Fruit fly (Drosophila melanogaster) whole organism, pupa: Measurements from ENCODE around the gene CG32270.

Experiments used
- CG10348 ChIP-seq: fragments of 200-800 bp; sonication (Bioruptor generic); IDR thresholded peaks from 2 replicates; pipeline ENCODE4 v1.3.6; 2022; ENCODE audit warnings: missing biosample characterization, missing genetic modification characterization
- CG12605 ChIP-seq: fragments of 200-800 bp; sonication (Bioruptor generic); IDR thresholded peaks from 2 replicates; pipeline ENCODE4 v1.3.6; 2022; ENCODE audit warnings: missing biosample characterization, missing genetic modification characterization
- CG13204 ChIP-seq: fragments of 200-800 bp; sonication (Bioruptor generic); optimal IDR thresholded peaks from 2 replicates; lab custom pipeline; 2018; ENCODE audit warnings: missing biosample characterization, mild to moderate bottlenecking, missing genetic modification characterization, moderate library complexity
- CG14655 ChIP-seq: fragments of 200-800 bp; sonication (Bioruptor generic); optimal IDR thresholded peaks from 3 replicates; lab custom pipeline; 2017; ENCODE audit warnings: mild to moderate bottlenecking, missing biosample characterization, missing genetic modification reagents, missing genetic modification characterization
- CG15710 ChIP-seq: fragments of 200-800 bp; sonication (Bioruptor generic); optimal IDR thresholded peaks from 2 replicates; lab custom pipeline; 2018; ENCODE audit warnings: missing biosample characterization, mild to moderate bottlenecking, missing genetic modification characterization, moderate library complexity
- CG17806 ChIP-seq: fragments of 200-800 bp; sonication (Bioruptor generic); optimal IDR thresholded peaks from 2 replicates; lab custom pipeline; 2018; ENCODE audit warnings: missing biosample characterization, mild to moderate bottlenecking, missing genetic modification characterization, moderate library complexity
- CG32121 ChIP-seq: fragments of 200-800 bp; sonication (Bioruptor generic); IDR thresholded peaks from 2 replicates; pipeline ENCODE4 v1.3.6; 2022; ENCODE audit warnings: missing biosample characterization, missing genetic modification characterization
- CG34367 ChIP-seq: fragments of 200-800 bp; sonication (Bioruptor generic); optimal IDR thresholded peaks from 2 replicates; lab custom pipeline; 2018; ENCODE audit warnings: missing biosample characterization, mild to moderate bottlenecking, missing genetic modification characterization
- CG4496 ChIP-seq: fragments of 200-800 bp; sonication (Bioruptor generic); IDR thresholded peaks from 3 replicates; pipeline ENCODE4 v1.3.6; 2022; ENCODE audit warnings: missing biosample characterization, missing genetic modification characterization
- CG8159 ChIP-seq: fragments of 200-800 bp; sonication (Bioruptor generic); optimal IDR thresholded peaks from 3 replicates; lab custom pipeline; 2018; ENCODE audit warnings: missing biosample characterization, mild to moderate bottlenecking, missing genetic modification characterization, moderate library complexity
- CG8301 ChIP-seq: fragments of 200-800 bp; sonication (Bioruptor generic); optimal IDR thresholded peaks from 2 replicates; lab custom pipeline; 2018; ENCODE audit warnings: missing biosample characterization, mild to moderate bottlenecking, missing genetic modification characterization
- CG9948 ChIP-seq: fragments of 200-800 bp; sonication (Bioruptor generic); optimal IDR thresholded peaks from 2 replicates; lab custom pipeline; 2018; ENCODE audit warnings: missing biosample characterization, mild to moderate bottlenecking, missing genetic modification characterization, moderate library complexity
- D1 ChIP-seq: fragments of 200-800 bp; sonication (Bioruptor generic); optimal IDR thresholded peaks from 2 replicates; lab custom pipeline; 2018; ENCODE audit warnings: missing biosample characterization, mild to moderate bottlenecking, missing genetic modification characterization, moderate library complexity
- EcR ChIP-seq: fragments of 200-800 bp; sonication (Bioruptor generic); optimal IDR thresholded peaks from 3 replicates; lab custom pipeline; 2019; ENCODE audit warnings: missing biosample characterization, missing genetic modification characterization, mild to moderate bottlenecking, moderate library complexity, missing genetic modification reagents
- Ets98B ChIP-seq: fragments of 200-800 bp; sonication (Bioruptor generic); IDR thresholded peaks from 2 replicates; pipeline ENCODE4 v1.3.6; 2022; ENCODE audit warnings: missing biosample characterization, missing genetic modification characterization
- Pif1A ChIP-seq: fragments of 200-800 bp; sonication (Bioruptor generic); optimal IDR thresholded peaks from 3 replicates; lab custom pipeline; 2016; ENCODE audit warnings: missing biosample characterization, missing genetic modification characterization
- Pif1B ChIP-seq: fragments of 200-800 bp; sonication (Bioruptor generic); optimal IDR thresholded peaks from 3 replicates; lab custom pipeline; 2016; ENCODE audit warnings: missing biosample characterization, missing genetic modification characterization
- Snoo ChIP-seq: fragments of 200-800 bp; sonication (Bioruptor generic); optimal IDR thresholded peaks from 3 replicates; lab custom pipeline; 2017; ENCODE audit warnings: missing biosample characterization, mild to moderate bottlenecking, missing genetic modification characterization, inconsistent platforms
- fd96Ca ChIP-seq: fragments of 200-800 bp; sonication (Bioruptor generic); IDR thresholded peaks from 3 replicates; pipeline ENCODE4 v1.3.6; 2022; ENCODE audit warnings: missing biosample characterization, missing genetic modification characterization
- gl ChIP-seq: fragments of 200-800 bp; sonication (Bioruptor generic); optimal IDR thresholded peaks from 2 replicates; lab custom pipeline; 2018; ENCODE audit warnings: missing biosample characterization, mild to moderate bottlenecking, missing genetic modification characterization
- rn ChIP-seq: fragments of 200-800 bp; sonication (Bioruptor generic); IDR thresholded peaks from 2 replicates; pipeline ENCODE4 v1.3.6; 2022; ENCODE audit warnings: missing biosample characterization, missing genetic modification characterization

The CG32270 gene

dm6 chr3L:3247130-3248065 lies 38.6 kb upstream of the CG32270 start, which contains the start of gene CG43389:
Gene CG43389 (plus strand): TSS chr3L:3248015.
- TF ChIP-seq CG14655 (GFP tag; lab: Kevin White, UChicago): peak; percentile 76
- peak; percentile 74; the same call in 1 of the 2 replicates for TF ChIP-seq CG32121 (GFP tag; lab: Robert Waterston, UW)
- peak; percentile 92 for TF ChIP-seq CG8159 (tag; lab: Kevin White, UChicago)
- TF ChIP-seq rn (GFP tag; lab: Robert Waterston, UW): peak; percentile 53
- TF ChIP-seq CG8301 (tag; lab: Kevin White, UChicago): peak; percentile 56
- peak; percentile 64 for TF ChIP-seq CG10348 (GFP tag; lab: Robert Waterston, UW)
- peak; percentile 43 for TF ChIP-seq D1 (tag; lab: Kevin White, UChicago)
- TF ChIP-seq Pif1A (GFP tag; lab: Kevin White, UChicago): peak; percentile 82
- TF ChIP-seq Ets98B (GFP tag; lab: Robert Waterston, UW): peak; percentile 81
- peak; percentile 88 for TF ChIP-seq CG17806 (tag; lab: Kevin White, UChicago)
- peak; percentile 83; the same call in 2 of the 3 replicates for TF ChIP-seq fd96Ca (GFP tag; lab: Robert Waterston, UW)
- TF ChIP-seq EcR (GFP tag; lab: Kevin White, UChicago): peak; percentile 86
- TF ChIP-seq Pif1B: peak; percentile 76
- TF ChIP-seq Snoo: peak; percentile 97
- TF ChIP-seq CG4496 (GFP tag; lab: Robert Waterston, UW): peak; percentile 77
- TF ChIP-seq gl: peak; percentile 90
- peak; percentile 82 for TF ChIP-seq CG13204
- TF ChIP-seq CG9948 (tag; lab: Kevin White, UChicago): peak; percentile 85
- TF ChIP-seq CG34367: peak; percentile 92
- peak; percentile 27; the same call in 1 of the 2 replicates for TF ChIP-seq CG12605
- peak; percentile 96 for TF ChIP-seq CG15710 (tag; lab: Kevin White, UChicago)

dm6 chr3L:3246378-3247129 lies 37.8 kb upstream of the CG32270 start:
- peak; percentile 91 for TF ChIP-seq rn (GFP tag; lab: Robert Waterston, UW)
- peak; percentile 98 for TF ChIP-seq CG34367
- peak; percentile 96 for TF ChIP-seq CG9948 (tag; lab: Kevin White, UChicago)
- peak; percentile 99 for TF ChIP-seq Pif1B
- peak; percentile 99 for TF ChIP-seq Snoo
- peak; percentile 97 for TF ChIP-seq CG4496 (GFP tag; lab: Robert Waterston, UW)
- TF ChIP-seq CG13204: peak; percentile 99
- peak; percentile 100 for TF ChIP-seq gl
- peak; percentile 99 for TF ChIP-seq CG12605
- TF ChIP-seq CG14655 (GFP tag; lab: Kevin White, UChicago): peak; percentile 96
- TF ChIP-seq CG8301 (tag; lab: Kevin White, UChicago): peak; percentile 87
- TF ChIP-seq EcR (GFP tag; lab: Kevin White, UChicago): peak; percentile 100
- peak; percentile 99 for TF ChIP-seq CG8159 (tag; lab: Kevin White, UChicago)
- TF ChIP-seq Pif1A (GFP tag; lab: Kevin White, UChicago): peak; percentile 99
- TF ChIP-seq CG17806 (tag; lab: Kevin White, UChicago): peak; percentile 98
- TF ChIP-seq CG32121 (GFP tag; lab: Robert Waterston, UW): peak; percentile 92
- TF ChIP-seq D1 (tag; lab: Kevin White, UChicago): peak; percentile 97
- TF ChIP-seq CG15710 (tag; lab: Kevin White, UChicago): peak; percentile 99
- TF ChIP-seq CG10348 (GFP tag; lab: Robert Waterston, UW): 0 out of 2 replicates have a peak, but pooled peaks have one; percentile 27
- TF ChIP-seq Ets98B (GFP tag; lab: Robert Waterston, UW): peak; percentile 94
- peak; percentile 96 for TF ChIP-seq fd96Ca (GFP tag; lab: Robert Waterston, UW)
- TF ChIP-seq, all 21 proteins: peak for 21

- TF ChIP-seq CG13204 (peak; percentile 85), CG34367 (peak; percentile 92), rn (GFP tag; lab: Robert Waterston, UW) (no peak), CG8301 (tag; lab: Kevin White, UChicago) (peak; percentile 55), EcR (GFP tag; lab: Kevin White, UChicago) (no peak), CG17806 (tag; lab: Kevin White, UChicago) (peak; percentile 88), D1 (tag; lab: Kevin White, UChicago) (peak; percentile 81), CG15710 (tag; lab: Kevin White, UChicago) (peak; percentile 95), fd96Ca (GFP tag; lab: Robert Waterston, UW) (no peak), CG14655 (GFP tag; lab: Kevin White, UChicago) (peak; percentile 72), gl (peak; percentile 65), CG10348 (GFP tag; lab: Robert Waterston, UW) (no peak), Pif1A (GFP tag; lab: Kevin White, UChicago) (peak; percentile 79), Snoo (peak; percentile 90), Ets98B (GFP tag; lab: Robert Waterston, UW) (no peak), CG12605 (peak; percentile 42; the same call in 1 of the 2 replicates), CG9948 (tag; lab: Kevin White, UChicago) (peak; percentile 82), CG8159 (tag; lab: Kevin White, UChicago) (peak; percentile 100), CG32121 (GFP tag; lab: Robert Waterston, UW) (no peak), Pif1B (peak; percentile 84), CG4496 (GFP tag; lab: Robert Waterston, UW) (peak; percentile 57; the same call in 2 of the 3 replicates)
Observed at dm6 chr3L:3245189-3245588, 36.4 kb upstream of the CG32270 start.
